Worm (Caenorhabditis elegans) whole organism, young adult: Measurements from ENCODE around the gene gos-28.

ENCODE experiments used
- F49E8.2 ChIP-seq: sonication (generic microtip); optimal IDR thresholded peaks from 3 replicates; lab custom pipeline; 2017; ENCODE audit warnings: missing genetic modification characterization, mild to moderate bottlenecking, missing compliant biosample characterization, antibody characterized with exemption, moderate library complexity; ENCODE audit not compliant: insufficient read depth
- F55B11.4 ChIP-seq: sonication (generic microtip); optimal IDR thresholded peaks from 2 replicates; lab custom pipeline; 2016; ENCODE audit warnings: missing compliant biosample characterization, missing genetic modification characterization, borderline replicate concordance; ENCODE audit not compliant: insufficient read depth
- ccch-3 ChIP-seq: fragments of 200-800 bp; sonication (Bioruptor generic); optimal IDR thresholded peaks from 2 replicates; lab custom pipeline; 2018; ENCODE audit warnings: mild to moderate bottlenecking, missing genetic modification characterization, missing compliant biosample characterization
- ekl-4 ChIP-seq: fragments of 200-800 bp; sonication (Bioruptor generic); IDR thresholded peaks from 2 replicates; pipeline ENCODE4 v1.3.6; 2022; ENCODE audit warnings: missing genetic modification reagents, missing genetic modification characterization, missing compliant biosample characterization
- gei-17 ChIP-seq: fragments of 200-800 bp; sonication (Bioruptor generic); optimal IDR thresholded peaks from 2 replicates; lab custom pipeline; 2018; ENCODE audit warnings: mild to moderate bottlenecking, missing genetic modification characterization, missing compliant biosample characterization
- hmg-1.2 ChIP-seq: fragments of 200-800 bp; sonication (Bioruptor generic); IDR thresholded peaks from 2 replicates; pipeline ENCODE4 v1.3.6; 2022; ENCODE audit warnings: missing genetic modification reagents, missing genetic modification characterization, missing compliant biosample characterization
- sea-2 ChIP-seq: fragments of 200-800 bp; sonication (Bioruptor generic); IDR thresholded peaks from 2 replicates; pipeline ENCODE4 v1.3.6; 2022; ENCODE audit warnings: missing genetic modification characterization, missing compliant biosample characterization
- snpc-4 ChIP-seq, 5 experiments: fragments of 150-350 bp in 1 of 5; sonication (generic microtip) in 4 of 5; optimal IDR thresholded peaks; 2 replicates each; lab custom pipeline; 2014 to 2018; ENCODE audit warnings: missing genetic modification characterization in 5 of 5, missing biosample characterization in 3 of 5, antibody characterized with exemption in 2 of 5, mild to moderate bottlenecking in 2 of 5, missing compliant biosample characterization in 2 of 5, missing genotype in 2 of 5, moderate library complexity in 2 of 5, missing genetic modification reagents in 1 of 5
- tbp1 ChIP-seq: fragments of 200-800 bp; sonication (Bioruptor generic); optimal IDR thresholded peaks from 2 replicates; lab custom pipeline; 2018; ENCODE audit warnings: mild to moderate bottlenecking, missing genetic modification characterization, missing compliant biosample characterization
- unc-62 ChIP-seq: fragments of 150-350 bp; optimal IDR thresholded peaks from 2 replicates; lab custom pipeline; 2014; ENCODE audit warnings: missing biosample characterization, missing genetic modification reagents, missing genetic modification characterization

DNA sequence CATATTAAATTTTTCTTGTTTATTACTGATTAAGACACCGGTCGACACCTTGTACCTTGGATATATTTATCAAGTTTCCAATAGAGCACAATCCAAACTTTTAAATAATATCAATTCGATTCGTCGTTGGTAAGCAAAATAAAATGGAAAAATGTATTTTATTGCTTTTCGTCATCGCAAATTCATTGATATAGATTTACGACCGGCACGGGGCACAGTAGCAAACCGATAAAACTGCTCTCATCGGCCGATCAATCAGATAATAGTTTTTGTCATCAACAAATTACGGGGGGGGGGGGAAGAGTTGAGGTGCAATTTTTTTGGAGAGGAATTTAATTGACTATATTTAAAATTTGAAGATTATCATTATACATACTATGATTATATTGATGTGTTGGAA is 25.6 kb downstream of the gos-28 start:
- no peak for TF ChIP-seq gei-17 (GFP tag; lab: Kevin White, UChicago)
- no peak for TF ChIP-seq sea-2 (GFP tag; lab: Robert Waterston, UW)
- no peak for TF ChIP-seq snpc-4 (GFP tag; optimal IDR thresholded peaks at IDR 0.05; lab: Kevin White, UChicago)
- no peak for TF ChIP-seq snpc-4 (tag; optimal IDR thresholded peaks at IDR 0.05; lab: Kevin White, UChicago)
- TF ChIP-seq F49E8.2 (tag; lab: Kevin White, UChicago), result no peak
- TF ChIP-seq F55B11.4 (tag; lab: Kevin White, UChicago), result no peak
- TF ChIP-seq tbp1 (GFP tag; lab: Kevin White, UChicago), result no peak
- TF ChIP-seq unc-62, result no peak
- no peak for TF ChIP-seq hmg-1.2 (GFP tag; lab: Robert Waterston, UW)
- no peak for TF ChIP-seq ekl-4
- TF ChIP-seq ccch-3 (GFP tag; lab: Kevin White, UChicago), result no peak
